Fruit fly (Drosophila melanogaster) whole organism, prepupa: ENCODE data around the gene CG3823.

ENCODE experiments used
- CG10631 ChIP-seq: fragments of 200-800 bp; sonication (Bioruptor generic); optimal IDR thresholded peaks from 2 replicates; lab custom pipeline; 2016; ENCODE audit warnings: missing biosample characterization, missing genetic modification characterization
- CG15336 ChIP-seq: fragments of 200-800 bp; sonication (Bioruptor generic); IDR thresholded peaks from 2 replicates; pipeline ENCODE4 v1.3.6; 2022; ENCODE audit warnings: missing biosample characterization, missing genetic modification characterization
- CG3032 ChIP-seq: fragments of 200-800 bp; optimal IDR thresholded peaks from 2 replicates; lab custom pipeline; 2019; ENCODE audit warnings: missing biosample characterization, mild to moderate bottlenecking, missing genetic modification characterization, moderate library complexity
- CG32006 ChIP-seq: fragments of 200-800 bp; sonication (Bioruptor generic); optimal IDR thresholded peaks from 3 replicates; lab custom pipeline; 2017; ENCODE audit warnings: missing biosample characterization, mild to moderate bottlenecking, missing genetic modification characterization
- CG3919 ChIP-seq: fragments of 200-800 bp; sonication (Bioruptor generic); optimal IDR thresholded peaks from 3 replicates; lab custom pipeline; 2016; ENCODE audit warnings: missing biosample characterization, missing genetic modification characterization
- CG6163 ChIP-seq: fragments of 200-800 bp; sonication (Bioruptor generic); IDR thresholded peaks from 3 replicates; pipeline ENCODE4 v1.3.6; 2022; ENCODE audit warnings: missing biosample characterization, missing genetic modification characterization
- CG6276 ChIP-seq: fragments of 200-800 bp; sonication (Bioruptor generic); optimal IDR thresholded peaks from 2 replicates; lab custom pipeline; 2017; ENCODE audit warnings: missing biosample characterization, mild to moderate bottlenecking, missing genetic modification characterization
- CG7368 ChIP-seq: fragments of 200-800 bp; sonication (Bioruptor generic); optimal IDR thresholded peaks from 3 replicates; lab custom pipeline; 2016; ENCODE audit warnings: missing biosample characterization, missing genetic modification characterization
- CG8119 ChIP-seq: fragments of 200-800 bp; sonication (Bioruptor generic); IDR thresholded peaks from 3 replicates; pipeline ENCODE4 v1.3.6; 2022; ENCODE audit warnings: missing biosample characterization, missing genetic modification characterization
- CG8632 ChIP-seq: fragments of 200-800 bp; sonication (Bioruptor generic); optimal IDR thresholded peaks from 3 replicates; lab custom pipeline; 2016; ENCODE audit warnings: missing biosample characterization, missing genetic modification characterization
- CG9139 ChIP-seq: fragments of 200-800 bp; sonication (Bioruptor generic); optimal IDR thresholded peaks from 3 replicates; lab custom pipeline; 2017; ENCODE audit warnings: missing biosample characterization, mild to moderate bottlenecking, missing genetic modification characterization
- Eip75B ChIP-seq: fragments of 200-800 bp; sonication (Bioruptor generic); optimal IDR thresholded peaks from 3 replicates; lab custom pipeline; 2016; ENCODE audit warnings: missing biosample characterization, missing genetic modification characterization
- Eip78C ChIP-seq: fragments of 200-800 bp; sonication (Bioruptor generic); peaks from one replicate; lab custom pipeline; 2016; ENCODE audit warnings: missing biosample characterization, missing genetic modification characterization
- Eip93F ChIP-seq: fragments of 200-800 bp; sonication (Bioruptor generic); optimal IDR thresholded peaks from 2 replicates; lab custom pipeline; 2016; ENCODE audit warnings: missing biosample characterization, mild to moderate bottlenecking, missing genetic modification characterization
- Ets21C ChIP-seq: fragments of 200-800 bp; sonication (Bioruptor generic); optimal IDR thresholded peaks from 3 replicates; lab custom pipeline; 2016; ENCODE audit warnings: missing biosample characterization, missing genetic modification characterization
- Lpt ChIP-seq: fragments of 200-800 bp; sonication (Bioruptor generic); optimal IDR thresholded peaks from 3 replicates; lab custom pipeline; 2016; ENCODE audit warnings: missing biosample characterization, missing genetic modification characterization
- Met ChIP-seq: fragments of 200-800 bp; sonication (Bioruptor generic); optimal IDR thresholded peaks from 3 replicates; lab custom pipeline; 2016; ENCODE audit warnings: missing biosample characterization, missing genetic modification characterization
- Smox ChIP-seq: fragments of 200-800 bp; sonication (Bioruptor generic); optimal IDR thresholded peaks from 3 replicates; lab custom pipeline; 2016; ENCODE audit warnings: missing biosample characterization, missing genetic modification characterization
- Sox102F ChIP-seq: fragments of 200-800 bp; sonication (Bioruptor generic); optimal IDR thresholded peaks from 2 replicates; lab custom pipeline; 2016; ENCODE audit warnings: missing biosample characterization, mild to moderate bottlenecking, missing genetic modification characterization
- Sox14 ChIP-seq: fragments of 200-800 bp; sonication (Bioruptor generic); optimal IDR thresholded peaks from 3 replicates; lab custom pipeline; 2016; ENCODE audit warnings: missing biosample characterization, missing genetic modification characterization
- achi ChIP-seq: fragments of 200-800 bp; sonication (Bioruptor generic); optimal IDR thresholded peaks from 3 replicates; lab custom pipeline; 2016; ENCODE audit warnings: missing biosample characterization, missing genetic modification characterization
- acj6 ChIP-seq: fragments of 200-800 bp; sonication (Bioruptor generic); optimal IDR thresholded peaks from 3 replicates; lab custom pipeline; 2016; ENCODE audit warnings: missing biosample characterization, missing genetic modification characterization
- cyc ChIP-seq: fragments of 200-800 bp; sonication (Bioruptor generic); optimal IDR thresholded peaks from 3 replicates; lab custom pipeline; 2016; ENCODE audit warnings: missing biosample characterization, missing genetic modification characterization
- dac ChIP-seq: fragments of 200-800 bp; sonication (Bioruptor generic); optimal IDR thresholded peaks from 2 replicates; lab custom pipeline; 2017; ENCODE audit warnings: missing biosample characterization, mild to moderate bottlenecking, missing genetic modification characterization
- dsx ChIP-seq: fragments of 200-800 bp; optimal IDR thresholded peaks from 3 replicates; lab custom pipeline; 2019; ENCODE audit warnings: missing biosample characterization, mild to moderate bottlenecking, missing genetic modification characterization, moderate library complexity; ENCODE audit not compliant: poor library complexity, severe bottlenecking
- eg ChIP-seq: fragments of 200-800 bp; sonication (Bioruptor generic); IDR thresholded peaks from 3 replicates; pipeline ENCODE4 v1.3.6; 2022; ENCODE audit warnings: missing biosample characterization, missing genetic modification characterization
- esn ChIP-seq: fragments of 200-800 bp; sonication (Bioruptor generic); optimal IDR thresholded peaks from 2 replicates; lab custom pipeline; 2016; ENCODE audit warnings: missing biosample characterization, mild to moderate bottlenecking, missing genetic modification characterization, moderate library complexity
- net ChIP-seq: fragments of 200-800 bp; sonication (Bioruptor generic); optimal IDR thresholded peaks from 3 replicates; lab custom pipeline; 2016; ENCODE audit warnings: missing biosample characterization, missing genetic modification characterization
- pdm3 ChIP-seq: fragments of 200-800 bp; sonication (Bioruptor generic); optimal IDR thresholded peaks from 3 replicates; lab custom pipeline; 2016; ENCODE audit warnings: missing biosample characterization, missing genetic modification characterization
- spab ChIP-seq: fragments of 200-800 bp; sonication (Bioruptor generic); optimal IDR thresholded peaks from 2 replicates; lab custom pipeline; 2017; ENCODE audit warnings: missing biosample characterization, mild to moderate bottlenecking, missing genetic modification characterization, missing genetic modification reagents
- svp ChIP-seq: fragments of 200-800 bp; sonication (Bioruptor generic); peaks from one replicate; lab custom pipeline; 2016; ENCODE audit warnings: missing biosample characterization, missing genetic modification characterization
- vri ChIP-seq: fragments of 200-800 bp; sonication (Bioruptor generic); optimal IDR thresholded peaks from 3 replicates; lab custom pipeline; 2016; ENCODE audit warnings: missing biosample characterization, mild to moderate bottlenecking, missing genetic modification characterization

Gene CG3823

DNA sequence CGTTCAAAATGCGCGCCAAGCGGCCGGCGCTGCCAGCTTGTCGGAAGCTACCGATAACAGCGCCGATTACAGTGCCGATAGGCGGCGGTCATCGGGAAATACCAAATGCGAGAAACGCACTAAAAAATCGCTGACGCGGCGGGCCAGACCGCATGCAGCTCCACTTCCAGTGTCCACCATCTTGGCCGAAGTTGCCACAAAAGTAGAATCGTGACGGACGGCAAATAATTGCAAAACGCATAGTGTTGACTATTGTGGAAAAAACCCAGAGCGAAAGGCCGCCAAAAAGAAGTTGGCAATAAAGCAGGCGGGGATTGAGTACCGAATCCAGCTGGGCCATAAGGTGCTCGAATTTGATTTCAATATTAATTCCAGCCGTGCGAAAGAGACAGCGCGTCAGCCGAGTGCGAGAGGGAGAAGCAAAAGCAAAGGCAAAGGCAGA, 43.2 kb downstream of the CG3823 start, which contains the start of gene CG3847 (continued):
- TF ChIP-seq cyc, result peak; percentile 36
- no peak for TF ChIP-seq dsx (GFP tag; lab: Kevin White, UChicago)
- no peak for TF ChIP-seq CG10631 (GFP tag; lab: Kevin White, UChicago)
- TF ChIP-seq acj6 (GFP tag; lab: Kevin White, UChicago), result peak; percentile 7
- TF ChIP-seq CG7368 (GFP tag; lab: Kevin White, UChicago), result no peak
- TF ChIP-seq Ets21C, result no peak

DNA sequence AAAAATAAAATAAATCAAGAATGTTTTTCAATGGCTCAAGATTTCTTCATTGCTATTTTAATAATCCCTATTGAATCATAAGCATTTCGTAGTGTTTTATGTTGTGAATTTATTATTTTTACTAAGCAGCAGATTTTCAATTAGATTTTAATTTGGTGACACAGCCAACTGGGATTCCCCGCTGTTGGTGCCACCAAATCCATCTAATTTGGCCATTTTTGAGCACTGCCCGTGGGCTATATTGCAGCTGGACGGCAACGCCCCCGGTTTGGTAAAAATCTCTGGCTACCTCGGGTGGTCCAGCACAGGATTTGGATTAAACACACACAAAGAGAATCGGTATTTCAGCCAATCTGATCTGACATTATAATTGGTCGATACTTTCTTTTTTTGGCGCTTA, 45.5 kb downstream of the CG3823 start:
- no peak for TF ChIP-seq CG9139 (GFP tag; lab: Kevin White, UChicago)
- no peak for TF ChIP-seq achi (GFP tag; lab: Kevin White, UChicago)

DNA sequence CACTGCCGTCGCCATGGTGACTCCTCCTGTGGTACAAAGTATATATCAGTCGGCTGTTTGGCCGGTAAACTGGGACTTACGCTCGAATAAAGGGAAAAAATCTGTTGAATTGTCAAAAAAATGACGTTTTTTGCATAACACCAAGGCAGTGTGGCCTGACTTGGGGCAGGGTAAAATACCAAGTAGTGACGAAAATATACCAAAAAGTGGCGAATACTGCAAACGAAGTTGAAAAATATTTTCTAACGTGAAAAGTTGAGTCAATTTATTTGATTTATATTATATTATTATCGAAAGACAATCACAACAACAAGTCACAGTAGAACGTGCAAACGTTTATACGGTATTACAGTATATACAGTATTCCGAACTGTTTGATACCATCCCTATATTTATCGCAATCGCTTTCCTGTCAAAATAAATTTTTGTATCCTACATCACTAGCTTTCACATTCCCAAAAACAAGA, 46.5 kb downstream of the CG3823 start, which contains the start of the genes ND-B16.6 and kdn:
TSS of gene ND-B16.6 (minus strand) at position 189 of the 467 bp plus-strand sequence.
TSS of gene kdn (plus strand) at position 417 of the 467 bp plus-strand sequence.
- TF ChIP-seq achi (GFP tag; lab: Kevin White, UChicago) (peak; percentile 52), vri (GFP tag; lab: Kevin White, UChicago) (peak; percentile 34), Eip93F (GFP tag; lab: Kevin White, UChicago) (no peak), svp (GFP tag; lab: Kevin White, UChicago) (peak; percentile 51)

DNA sequence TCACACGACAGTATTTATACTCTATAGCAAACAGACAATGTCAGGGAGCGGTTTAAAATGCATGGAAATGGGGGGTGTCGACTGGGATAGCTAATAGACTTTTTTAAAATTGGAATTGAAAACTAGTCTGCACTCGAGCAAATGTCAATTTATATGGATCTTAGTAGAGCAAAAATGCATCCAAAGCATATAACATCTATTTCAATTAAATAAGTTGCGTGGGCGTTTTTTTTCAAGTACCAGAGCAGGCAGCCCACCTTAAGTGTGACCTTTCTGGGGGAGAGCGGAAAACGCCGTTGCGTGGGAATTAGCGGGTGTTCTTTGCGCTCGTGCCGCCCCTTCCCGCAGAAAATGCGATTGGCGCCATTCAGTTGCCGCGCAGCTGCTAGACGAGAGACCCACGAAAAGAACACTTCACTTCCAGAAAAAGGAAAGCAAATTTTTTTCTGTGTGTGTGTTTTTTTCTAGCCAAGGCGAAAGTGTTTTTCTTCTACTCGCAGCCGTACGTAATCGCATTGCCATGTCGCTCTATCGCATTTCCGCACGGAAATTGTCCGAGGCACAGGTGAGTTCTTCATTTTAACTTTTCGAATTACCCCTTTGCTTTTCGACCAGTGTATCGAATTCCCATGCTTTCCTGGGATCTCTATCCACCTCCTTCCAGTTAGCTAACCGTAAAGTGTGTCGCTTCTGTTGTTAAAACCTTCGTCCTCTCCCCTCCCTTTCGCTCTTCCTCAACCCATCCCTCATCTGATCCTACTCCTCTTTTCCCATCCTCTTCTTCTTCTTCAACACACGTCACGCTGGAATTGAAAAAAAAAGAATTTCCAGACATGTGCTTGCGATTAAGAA, 48.4 kb downstream of the CG3823 start:
- TF ChIP-seq CG15336 (GFP tag; lab: Robert Waterston, UW) (0 out of 2 replicates have a peak, but pooled peaks have one; percentile 20), CG8632 (GFP tag; lab: Kevin White, UChicago) (no peak), CG6276 (GFP tag; lab: Kevin White, UChicago) (peak; percentile 13), achi (GFP tag; lab: Kevin White, UChicago) (peak; percentile 6), CG6163 (GFP tag; lab: Robert Waterston, UW) (peak; percentile 57; the same call in 1 of the 3 replicates), Smox (GFP tag; lab: Kevin White, UChicago) (peak; percentile 32), Lpt (peak; percentile 12), pdm3 (peak; percentile 3), Sox102F (peak; percentile 35), CG8119 (no peak; the same call in 2 of the 3 replicates), esn (GFP tag; lab: Kevin White, UChicago) (peak; percentile 12), spab (GFP tag; lab: Kevin White, UChicago) (no peak), acj6 (GFP tag; lab: Kevin White, UChicago) (peak; percentile 9), CG10631 (GFP tag; lab: Kevin White, UChicago) (peak; percentile 19), CG3919 (peak; percentile 35), Eip75B (GFP tag; lab: Kevin White, UChicago) (peak; percentile 21), dac (GFP tag; lab: Kevin White, UChicago) (no peak), Met (no peak), Eip78C (GFP tag; lab: Kevin White, UChicago) (peak; percentile 81), CG9139 (GFP tag; lab: Kevin White, UChicago) (no peak), svp (GFP tag; lab: Kevin White, UChicago) (peak; percentile 60), CG32006 (GFP tag; lab: Kevin White, UChicago) (peak; percentile 33), vri (GFP tag; lab: Kevin White, UChicago) (peak; percentile 53), eg (GFP tag; lab: Robert Waterston, UW) (0 out of 3 replicates have a peak, but pooled peaks have one; percentile 33), Sox14 (no peak), CG3032 (tag; lab: Kevin White, UChicago) (no peak), net (GFP tag; lab: Kevin White, UChicago) (no peak)
